Fruit fly (Drosophila melanogaster): ENCODE results near the gene Mrtf.

- TF ChIP-seq jim (GFP tag; optimal IDR thresholded peaks at IDR 0.05) = peak; percentile 40
- TF ChIP-seq Rel (GFP tag; optimal IDR thresholded peaks at IDR 0.05) = no peak
- no peak for TF ChIP-seq Rel (tag; optimal IDR thresholded peaks at IDR 0.05)
- no peak for TF ChIP-seq pan (optimal IDR thresholded peaks at IDR 0.05)
- TF ChIP-seq Hr83 (GFP tag; optimal IDR thresholded peaks at IDR 0.05; ENCODE audit: poor library complexity, severe bottlenecking) = no peak
- TF ChIP-seq usp (GFP tag; optimal IDR thresholded peaks at IDR 0.05) = no peak
- no peak for TF ChIP-seq lola (GFP tag; optimal IDR thresholded peaks at IDR 0.05)
- no peak for TF ChIP-seq psq (GFP tag; optimal IDR thresholded peaks at IDR 0.05)
- TF ChIP-seq sv (GFP tag; optimal IDR thresholded peaks at IDR 0.05) = no peak
- no peak for TF ChIP-seq tai (GFP tag; optimal IDR thresholded peaks at IDR 0.05)
- no peak for TF ChIP-seq Dfd (GFP tag; optimal IDR thresholded peaks at IDR 0.05)
Measured at dm6 chr3L:2765013-2765738, 1.2 kb downstream of the Mrtf start.
